Worm (Caenorhabditis elegans) whole organism, L4/young adult: Measurements from ENCODE around the gene K11D12.6.

Source experiments
- W03F9.2 ChIP-seq: fragments of 150-350 bp; optimal IDR thresholded peaks from 2 replicates; lab custom pipeline; 2014; ENCODE audit warnings: missing biosample characterization, missing genetic modification characterization
- dao-5 ChIP-seq: sonication (generic microtip); optimal IDR thresholded peaks from 2 replicates; lab custom pipeline; 2016; ENCODE audit warnings: missing genotype, missing genetic modification characterization, moderate library complexity, missing compliant biosample characterization

DNA sequence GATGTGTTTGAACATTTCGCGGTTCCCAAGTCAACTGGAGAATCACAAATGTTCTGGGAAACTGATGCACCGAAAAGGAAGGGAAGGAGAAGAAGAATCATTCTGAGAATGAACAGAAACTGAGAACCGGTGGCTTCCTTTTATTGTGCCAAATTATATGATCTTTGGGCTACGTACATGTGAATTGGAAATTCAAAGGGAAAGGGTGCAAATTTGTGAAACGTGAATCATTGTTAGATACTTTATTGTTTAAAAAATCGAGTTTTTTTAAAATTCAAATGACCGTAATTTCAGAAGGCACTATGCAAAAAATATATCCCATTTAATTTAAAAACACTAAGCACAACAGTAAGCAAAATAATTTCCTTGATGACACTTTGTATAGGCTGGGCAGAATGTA, at the start of gene K11D12.6:
- TF ChIP-seq dao-5 (tag; lab: Kevin White, UChicago), result no peak
- TF ChIP-seq W03F9.2, result no peak
